Worm (Caenorhabditis elegans) whole organism, late embryonic: Measurements from ENCODE around the gene K08C7.6.
A peak's percentile ranks its signal among the peaks of the same experiment; 100 is the strongest.
"Not testable (repeated sequence)": the region's sequence is repeated elsewhere in the genome, so short reads cannot be mapped to it uniquely, and the experiment has no call there.

ENCODE experiments used
- C08G9.2 ChIP-seq: sonication (generic microtip); optimal IDR thresholded peaks from 2 replicates; lab custom pipeline; 2016; ENCODE audit warnings: mild to moderate bottlenecking, missing genetic modification characterization, moderate library complexity, missing compliant biosample characterization
- C38D4.7 ChIP-seq: fragments of 200-800 bp; sonication (Bioruptor generic); optimal IDR thresholded peaks from 2 replicates; lab custom pipeline; 2018; ENCODE audit warnings: mild to moderate bottlenecking, missing genetic modification characterization, moderate library complexity, missing compliant biosample characterization
- F13H6.1 ChIP-seq: sonication (generic microtip); optimal IDR thresholded peaks from 2 replicates; lab custom pipeline; 2016; ENCODE audit warnings: missing genetic modification characterization, missing compliant biosample characterization
- K02D7.2 ChIP-seq: sonication (generic microtip); optimal IDR thresholded peaks from 2 replicates; lab custom pipeline; 2017; ENCODE audit warnings: mild to moderate bottlenecking, missing genetic modification characterization, missing compliant biosample characterization
- ahr-1 ChIP-seq: sonication (generic microtip); optimal IDR thresholded peaks from 2 replicates; lab custom pipeline; 2016; ENCODE audit warnings: missing genetic modification characterization, missing compliant biosample characterization
- ceh-14 ChIP-seq: sonication (generic microtip); optimal IDR thresholded peaks from 2 replicates; lab custom pipeline; 2016; ENCODE audit warnings: missing genotype, missing genetic modification characterization, missing compliant biosample characterization
- ceh-18 ChIP-seq: sonication (generic microtip); optimal IDR thresholded peaks from 2 replicates; lab custom pipeline; 2016; ENCODE audit warnings: missing genetic modification characterization, missing compliant biosample characterization
- ceh-22 ChIP-seq: sonication (generic microtip); optimal IDR thresholded peaks from 2 replicates; lab custom pipeline; 2017; ENCODE audit warnings: missing biosample characterization, missing genetic modification characterization
- ceh-30 ChIP-seq: fragments of 150-350 bp; optimal IDR thresholded peaks from 2 replicates; lab custom pipeline; 2014; ENCODE audit warnings: missing biosample characterization, missing genetic modification characterization
- ceh-48 ChIP-seq: sonication (generic microtip); optimal IDR thresholded peaks from 2 replicates; lab custom pipeline; 2016; ENCODE audit warnings: missing genetic modification characterization, inconsistent platforms, missing compliant biosample characterization
- ceh-9 ChIP-seq: sonication (generic microtip); optimal IDR thresholded peaks from 2 replicates; lab custom pipeline; 2016; ENCODE audit warnings: mild to moderate bottlenecking, missing genetic modification characterization, inconsistent platforms, missing compliant biosample characterization
- che-1 ChIP-seq: sonication (generic microtip); optimal IDR thresholded peaks from 2 replicates; lab custom pipeline; 2016; ENCODE audit warnings: mild to moderate bottlenecking, missing genetic modification characterization, missing compliant biosample characterization
- fax-1 ChIP-seq: sonication (generic microtip); optimal IDR thresholded peaks from 2 replicates; lab custom pipeline; 2016; ENCODE audit warnings: missing genotype, missing genetic modification characterization, missing compliant biosample characterization
- fkh-10 ChIP-seq: fragments of 150-350 bp; optimal IDR thresholded peaks from 2 replicates; lab custom pipeline; 2014; ENCODE audit warnings: missing biosample characterization, missing genetic modification reagents, missing genetic modification characterization
- hlh-13 ChIP-seq: fragments of 200-800 bp; sonication (Bioruptor generic); optimal IDR thresholded peaks from 2 replicates; lab custom pipeline; 2018; ENCODE audit warnings: mild to moderate bottlenecking, missing genetic modification characterization, missing compliant biosample characterization
- hlh-6 ChIP-seq: sonication (generic microtip); optimal IDR thresholded peaks from 2 replicates; lab custom pipeline; 2016; ENCODE audit warnings: missing genotype, missing genetic modification characterization, missing compliant biosample characterization
- hlh-8 ChIP-seq: sonication (generic microtip); optimal IDR thresholded peaks from 2 replicates; lab custom pipeline; 2016; ENCODE audit warnings: missing genotype, missing genetic modification characterization, missing compliant biosample characterization
- lin-11 ChIP-seq: fragments of 200-800 bp; sonication (Bioruptor generic); optimal IDR thresholded peaks from 2 replicates; lab custom pipeline; 2018; ENCODE audit warnings: mild to moderate bottlenecking, missing genetic modification characterization, missing compliant biosample characterization
- madf-2 ChIP-seq: sonication (generic microtip); optimal IDR thresholded peaks from 2 replicates; lab custom pipeline; 2017; ENCODE audit warnings: missing genetic modification characterization, missing compliant biosample characterization
- mec-3 ChIP-seq: sonication (generic microtip); optimal IDR thresholded peaks from 2 replicates; lab custom pipeline; 2016; ENCODE audit warnings: borderline replicate concordance, missing genetic modification characterization, missing compliant biosample characterization
- nhr-11 ChIP-seq: fragments of 150-350 bp; optimal IDR thresholded peaks from 2 replicates; lab custom pipeline; 2014; ENCODE audit warnings: missing biosample characterization, missing genetic modification characterization
- nhr-232 ChIP-seq: sonication (generic microtip); optimal IDR thresholded peaks from 2 replicates; lab custom pipeline; 2016; ENCODE audit warnings: missing genetic modification characterization, missing compliant biosample characterization
- npax-4 ChIP-seq: sonication (generic microtip); optimal IDR thresholded peaks from 2 replicates; lab custom pipeline; 2016; ENCODE audit warnings: missing genetic modification characterization, missing compliant biosample characterization
- odd-2 ChIP-seq: sonication (generic microtip); optimal IDR thresholded peaks from 2 replicates; lab custom pipeline; 2017; ENCODE audit warnings: antibody characterized with exemption, mild to moderate bottlenecking, missing genetic modification characterization, missing compliant biosample characterization
- pha-2 ChIP-seq: sonication (generic microtip); optimal IDR thresholded peaks from 2 replicates; lab custom pipeline; 2017; ENCODE audit warnings: mild to moderate bottlenecking, missing genetic modification characterization, missing compliant biosample characterization
- sdc-2 ChIP-seq: sonication (generic microtip); optimal IDR thresholded peaks from 2 replicates; lab custom pipeline; 2016; ENCODE audit warnings: missing genotype, missing genetic modification characterization, missing compliant biosample characterization
- sox-2 ChIP-seq: fragments of 200-800 bp; sonication (Bioruptor generic); IDR thresholded peaks from 2 replicates; pipeline ENCODE4 v1.3.6; 2022; ENCODE audit warnings: missing genetic modification reagents, missing genetic modification characterization, missing compliant biosample characterization
- sox-4 ChIP-seq: sonication (generic microtip); optimal IDR thresholded peaks from 2 replicates; lab custom pipeline; 2017; ENCODE audit warnings: mild to moderate bottlenecking, missing genetic modification characterization, inconsistent platforms, missing compliant biosample characterization
- syd-9 ChIP-seq: sonication (generic microtip); optimal IDR thresholded peaks from 2 replicates; lab custom pipeline; 2016; ENCODE audit warnings: mild to moderate bottlenecking, missing genetic modification characterization, moderate library complexity, missing compliant biosample characterization
- tbx-7 ChIP-seq: sonication (generic microtip); optimal IDR thresholded peaks from 2 replicates; lab custom pipeline; 2016; ENCODE audit warnings: missing genotype, missing genetic modification characterization, missing compliant biosample characterization
- ttx-3 ChIP-seq: sonication (generic microtip); optimal IDR thresholded peaks from 2 replicates; lab custom pipeline; 2016; ENCODE audit warnings: missing genetic modification reagents, missing genetic modification characterization, missing compliant biosample characterization
- unc-55 ChIP-seq: sonication (generic microtip); optimal IDR thresholded peaks from 2 replicates; lab custom pipeline; 2017; ENCODE audit warnings: missing biosample characterization, missing genetic modification reagents, missing genetic modification characterization
- unc-86 ChIP-seq: sonication (generic microtip); optimal IDR thresholded peaks from 2 replicates; lab custom pipeline; 2016; ENCODE audit warnings: missing genetic modification characterization, missing compliant biosample characterization
- ztf-16 ChIP-seq: sonication (generic microtip); optimal IDR thresholded peaks from 2 replicates; lab custom pipeline; 2017; ENCODE audit warnings: missing genetic modification characterization, missing compliant biosample characterization

The K08C7.6 gene

DNA sequence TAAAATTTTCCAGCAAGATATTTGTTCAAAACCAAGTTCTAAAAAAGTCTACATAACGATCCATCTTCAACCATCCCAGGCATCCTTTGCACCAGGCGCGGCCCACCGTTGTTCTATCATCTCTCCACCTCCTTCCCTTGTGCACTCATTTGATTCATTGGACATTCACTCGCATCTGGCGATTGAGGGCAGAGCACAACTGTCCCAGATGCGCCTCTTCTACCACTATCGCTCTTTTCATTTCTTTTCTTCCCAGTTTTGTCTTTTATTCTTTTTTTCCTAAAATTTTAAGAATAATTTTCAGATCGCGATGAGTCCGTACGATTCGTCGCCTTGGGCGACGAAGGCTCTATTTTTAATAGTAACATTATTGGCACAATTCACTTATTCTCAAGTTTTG, 19.1 kb downstream of the K08C7.6 start, which contains the start of gene epi-1:
Gene epi-1, plus strand, starts transcription at position 301 of the 400 bp plus-strand sequence.
- TF ChIP-seq hlh-8 (tag; lab: Kevin White, UChicago): peak; percentile 2
- no peak for TF ChIP-seq C38D4.7
- TF ChIP-seq ttx-3: no peak

DNA sequence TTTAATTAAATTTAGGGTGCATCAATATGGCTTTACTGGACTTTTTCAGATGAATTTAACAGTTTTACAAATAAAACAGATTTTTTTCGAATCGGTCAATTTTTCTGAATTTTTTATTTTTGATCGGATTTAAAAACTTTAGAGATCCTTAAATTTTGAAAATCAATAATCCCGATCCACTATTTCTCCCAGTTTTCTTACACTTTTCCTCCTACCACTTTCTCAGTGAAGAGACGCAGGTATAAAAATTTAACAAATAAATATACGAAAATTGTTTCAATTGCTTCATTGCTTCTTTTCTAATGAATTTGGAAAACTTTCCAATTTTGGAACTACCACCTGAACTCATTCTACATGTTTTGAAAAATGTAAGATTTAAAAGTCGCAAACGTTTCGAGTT, 21.5 kb downstream of the K08C7.6 start, which contains the start of gene K08C7.7:
Gene K08C7.7, plus strand, starts transcription at position 301 of the 400 bp plus-strand sequence.
- TF ChIP-seq unc-55 (no peak), pha-2 (tag; lab: Kevin White, UChicago) (no peak), sox-4 (tag; lab: Kevin White, UChicago) (no peak), madf-2 (tag; lab: Kevin White, UChicago) (no peak), ceh-18 (tag; lab: Kevin White, UChicago) (no peak), nhr-11 (no peak), ceh-22 (tag; lab: Kevin White, UChicago) (no peak), hlh-6 (no peak), npax-4 (tag; lab: Kevin White, UChicago) (no peak), fkh-10 (GFP tag; lab: Kevin White, UChicago) (no peak), lin-11 (tag; lab: Kevin White, UChicago) (no peak), mec-3 (no peak), F13H6.1 (tag; lab: Kevin White, UChicago) (no peak)
- TF ChIP-seq, all 69 proteins: peak for 0

DNA sequence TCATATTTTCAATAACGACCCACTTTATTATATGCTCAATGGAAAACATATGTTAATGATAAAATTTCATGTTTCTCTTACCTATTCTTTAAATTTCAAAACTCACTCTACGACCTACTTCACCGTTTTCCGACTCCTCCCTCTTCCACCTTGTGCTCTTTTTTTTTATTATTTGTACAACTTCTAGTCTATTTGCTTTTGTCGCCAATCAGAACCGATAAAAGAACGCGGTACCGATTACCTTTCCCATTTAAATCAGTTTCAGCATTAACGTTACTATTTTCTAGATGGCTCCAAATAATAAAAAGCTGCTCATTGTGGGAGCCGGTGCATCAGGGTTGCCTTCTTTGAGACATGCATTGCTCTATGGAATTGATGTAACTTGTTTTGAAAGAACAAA, 23.9 kb downstream of the K08C7.6 start, which contains the start of gene fmo-1:
Gene fmo-1, plus strand, starts transcription at position 98 of the 400 bp plus-strand sequence.
- TF ChIP-seq C08G9.2 (no peak), ceh-18 (tag; lab: Kevin White, UChicago) (no peak), F13H6.1 (tag; lab: Kevin White, UChicago) (no peak), odd-2 (tag; lab: Kevin White, UChicago) (no peak), che-1 (no peak), ceh-30 (tag; lab: Kevin White, UChicago) (no peak), ceh-48 (no peak), sdc-2 (no peak), hlh-13 (no peak), tbx-7 (no peak), K02D7.2 (tag; lab: Kevin White, UChicago) (no peak), lin-11 (tag; lab: Kevin White, UChicago) (no peak), hlh-8 (tag; lab: Kevin White, UChicago) (no peak)

DNA sequence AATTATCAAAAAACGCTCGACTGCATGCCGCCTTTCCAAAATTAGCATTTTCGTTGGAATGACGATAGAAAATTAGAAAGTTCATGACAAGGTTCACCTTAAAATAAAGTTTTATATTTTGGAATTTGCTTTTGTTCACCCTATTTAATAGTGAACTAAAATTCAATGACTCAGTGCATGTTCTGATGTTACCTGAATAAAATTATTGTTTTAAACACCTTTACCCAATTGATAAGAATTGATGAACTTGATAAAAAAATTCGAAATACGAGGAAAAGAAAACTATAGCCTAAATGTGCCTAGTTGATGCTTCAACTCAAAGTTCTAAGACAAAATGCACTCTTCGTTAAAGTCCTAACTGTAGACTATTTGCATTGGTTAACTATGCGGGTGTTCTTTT, 24.6 kb downstream of the K08C7.6 start:
- TF ChIP-seq ztf-16 (tag; lab: Kevin White, UChicago): no peak
- no peak for TF ChIP-seq ceh-48
- no peak for TF ChIP-seq ahr-1
- no peak for TF ChIP-seq syd-9
- no peak for TF ChIP-seq ceh-14
- TF ChIP-seq unc-86 (tag; lab: Kevin White, UChicago): no peak
- no peak for TF ChIP-seq K02D7.2 (tag; lab: Kevin White, UChicago)
- TF ChIP-seq nhr-232 (tag; lab: Kevin White, UChicago): no peak
- no peak for TF ChIP-seq fax-1 (tag; lab: Kevin White, UChicago)
- TF ChIP-seq sox-2 (GFP tag; lab: Robert Waterston, UW): no peak
- no peak for TF ChIP-seq hlh-6

DNA sequence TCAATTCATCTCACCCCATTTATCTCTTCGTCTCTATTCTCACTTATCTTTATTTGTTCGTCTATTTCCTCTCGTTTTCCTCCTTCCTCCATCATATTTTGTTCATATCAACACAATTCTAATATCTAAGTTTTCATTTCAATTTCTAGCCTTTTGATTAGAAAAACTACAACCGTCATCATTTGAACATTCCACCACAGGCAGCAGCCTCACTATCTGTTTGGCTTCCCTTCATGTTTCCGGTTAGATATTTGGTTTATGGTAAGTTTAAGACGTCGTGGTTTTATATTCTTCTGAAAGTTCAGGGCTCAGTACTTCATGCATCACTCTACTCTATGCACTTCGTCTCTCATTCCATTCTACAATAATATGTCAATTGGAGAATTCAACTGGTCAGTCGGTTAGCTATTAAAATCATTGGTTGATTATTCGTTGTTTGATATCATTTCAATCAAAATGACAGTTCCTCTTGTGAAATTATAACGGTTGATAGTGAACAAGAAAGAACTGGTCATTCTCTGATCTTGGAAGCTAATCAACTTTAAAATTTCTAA, 28.8 kb downstream of the K08C7.6 start, which contains the start of gene K08C7.1:
Gene K08C7.1, plus strand, starts transcription at position 43 of the 554 bp plus-strand sequence.
- TF ChIP-seq nhr-232 (tag; lab: Kevin White, UChicago) (no peak), ztf-16 (tag; lab: Kevin White, UChicago) (no peak), che-1 (no peak)

DNA sequence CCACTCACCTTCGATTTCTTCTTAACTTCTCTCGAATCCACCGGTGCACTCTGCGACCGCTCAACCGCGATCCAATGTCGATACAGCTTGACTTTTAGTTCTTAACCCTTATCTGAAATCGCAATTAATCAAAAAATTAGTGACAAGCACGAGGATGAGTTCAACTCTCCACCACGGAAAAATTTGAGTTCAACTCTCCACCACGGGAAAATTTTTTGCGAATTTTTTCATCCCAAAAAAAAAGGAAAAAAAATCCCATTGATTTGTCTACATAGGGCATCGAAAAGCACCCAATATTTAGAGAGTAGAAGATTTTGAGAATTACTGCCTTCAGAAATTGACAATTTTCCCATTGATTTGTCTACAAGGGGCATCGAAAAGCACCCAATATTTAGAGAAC, 31.6 kb downstream of the K08C7.6 start, which contains the start of gene glb-19:
Gene glb-19, minus strand, starts transcription at position 101 of the 400 bp plus-strand sequence.
- TF ChIP-seq hlh-6; nhr-232 (tag; lab: Kevin White, UChicago); ceh-9: not testable (repeated sequence)
